Worm (Caenorhabditis elegans) whole organism, L4/young adult: ENCODE results near the gene cisd-1.

Experiments used
- W03F9.2 ChIP-seq: fragments of 150-350 bp; optimal IDR thresholded peaks from 2 replicates; lab custom pipeline; 2014; ENCODE audit warnings: missing biosample characterization, missing genetic modification characterization
- him-1 ChIP-seq: sonication (generic microtip); optimal IDR thresholded peaks from 2 replicates; lab custom pipeline; 2016; ENCODE audit warnings: missing genotype, missing genetic modification reagents, missing genetic modification characterization, missing compliant biosample characterization

DNA sequence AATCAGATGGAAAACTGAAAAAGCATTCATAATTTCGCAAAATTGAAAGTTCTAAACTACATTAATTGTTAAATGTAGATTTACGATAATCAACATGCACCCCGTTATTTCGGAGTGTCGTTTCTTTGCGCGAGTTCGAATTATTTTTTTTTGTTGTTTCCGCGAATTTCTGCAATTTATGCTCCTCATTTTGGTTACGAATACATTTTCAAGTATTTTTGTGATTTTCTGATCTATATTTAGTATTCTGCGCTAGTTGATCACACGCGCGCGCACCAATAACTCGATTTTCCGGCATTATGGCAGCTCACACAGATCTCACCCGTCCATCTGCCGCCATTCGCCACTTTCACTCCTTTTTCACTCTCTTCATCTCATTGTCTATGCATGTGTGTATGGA, 29.2 kb downstream of the cisd-1 start, which contains the start of gene VW02B12L.2:
- no peak for TF ChIP-seq him-1 (tag; lab: Kevin White, UChicago)
- no peak for TF ChIP-seq W03F9.2
